Fruit fly (Drosophila melanogaster): ENCODE data around the gene CG32655.
A peak's percentile ranks its signal among the peaks of the same experiment; 100 is the strongest.

- peak; percentile 96 for TF ChIP-seq Sox14 (GFP tag; optimal IDR thresholded peaks at IDR 0.05)
- TF ChIP-seq Gug (GFP tag; IDR thresholded peaks at IDR 0.05) = peak; percentile 90
- peak; percentile 95 for TF ChIP-seq dac (GFP tag; optimal IDR thresholded peaks at IDR 0.05)
- peak; percentile 94 for TF ChIP-seq CG10669 (GFP tag; optimal IDR thresholded peaks at IDR 0.05)
Measured at dm6 chrX:12226561-12226960, 9.1 kb downstream of the CG32655 start.

All from whole organism, prepupa.